Worm (Caenorhabditis elegans) whole organism, L2 larva: ENCODE data around the gene ncs-6.
"Not testable (repeated sequence)": the region's sequence is repeated elsewhere in the genome, so short reads cannot be mapped to it uniquely, and the experiment has no call there.

Source experiments
- aly-2 ChIP-seq: fragments of 150-350 bp; optimal IDR thresholded peaks from 2 replicates; lab custom pipeline; 2014; ENCODE audit warnings: missing biosample characterization, missing genetic modification characterization
- ceh-16 ChIP-seq: fragments of 150-350 bp; optimal IDR thresholded peaks from 2 replicates; lab custom pipeline; 2014; ENCODE audit warnings: missing biosample characterization, missing genetic modification characterization
- egl-27 ChIP-seq: sonication (generic microtip); optimal IDR thresholded peaks from 3 replicates; lab custom pipeline; 2017; ENCODE audit warnings: missing biosample characterization, missing genetic modification reagents, missing genetic modification characterization
- lin-11 ChIP-seq: fragments of 150-350 bp; sonication (generic microtip); optimal IDR thresholded peaks from 2 replicates; lab custom pipeline; 2014; ENCODE audit warnings: missing biosample characterization, missing genetic modification characterization, inconsistent platforms, mixed read lengths
- lsy-2 ChIP-seq, 2 experiments: fragments of 150-350 bp in 1 of 2; sonication (generic microtip) in 1 of 2; optimal IDR thresholded peaks; 2 replicates each; lab custom pipeline; 2014 to 2017; ENCODE audit warnings: missing biosample characterization in 2 of 2, missing genetic modification characterization in 2 of 2
- nhr-12 ChIP-seq: fragments of 150-350 bp; optimal IDR thresholded peaks from 2 replicates; lab custom pipeline; 2014; ENCODE audit warnings: missing biosample characterization, missing genetic modification characterization
- peb-1 ChIP-seq: fragments of 150-350 bp; optimal IDR thresholded peaks from 2 replicates; lab custom pipeline; 2014; ENCODE audit warnings: missing biosample characterization, missing genetic modification characterization
- skn-1 ChIP-seq: sonication (generic microtip); optimal IDR thresholded peaks from 2 replicates; lab custom pipeline; 2017; ENCODE audit warnings: missing biosample characterization, missing genetic modification characterization
- snpc-4 ChIP-seq: fragments of 150-350 bp; optimal IDR thresholded peaks from 2 replicates; lab custom pipeline; 2014; ENCODE audit warnings: missing biosample characterization, missing genetic modification characterization
- ztf-11 ChIP-seq: sonication (generic microtip); optimal IDR thresholded peaks from 2 replicates; lab custom pipeline; 2017; ENCODE audit warnings: missing biosample characterization, missing genetic modification characterization

ce11 chrII:3490797-3491196 lies 37.5 kb downstream of the ncs-6 start, which contains the start of gene fbxb-112:
- not testable (repeated sequence) for TF ChIP-seq ztf-11 (tag; lab: Kevin White, UChicago); egl-27 (tag; lab: Kevin White, UChicago); ceh-16 (tag; lab: Kevin White, UChicago); peb-1 (tag; lab: Kevin White, UChicago); skn-1 (tag; lab: Kevin White, UChicago); nhr-12 (tag; lab: Kevin White, UChicago); snpc-4 (tag; lab: Kevin White, UChicago); lin-11 (tag; lab: Kevin White, UChicago); lsy-2 (tag; optimal IDR thresholded peaks at IDR 0.05; lab: Kevin White, UChicago); aly-2
